Worm (Caenorhabditis elegans): ENCODE measurements around the gene mpz-5.

The mpz-5 gene

ce11 chrIV:10373772-10374288 lies at the start of gene mpz-5:
TSS of gene mpz-5 (minus strand) at chrIV:10373822.
- TF ChIP-seq pha-4 (tag; optimal IDR thresholded peaks at IDR 0.05) (no peak), gmeb-2 (tag; optimal IDR thresholded peaks at IDR 0.05) (no peak), rnt-1 (tag; optimal IDR thresholded peaks at IDR 0.05) (no peak), madf-2 (tag; optimal IDR thresholded peaks at IDR 0.05) (no peak), tbx-7 (tag; optimal IDR thresholded peaks at IDR 0.05) (no peak), F13H6.1 (tag; optimal IDR thresholded peaks at IDR 0.05) (no peak), tbx-2 (tag; optimal IDR thresholded peaks at IDR 0.05) (peak; percentile 6), nhr-11 (tag; optimal IDR thresholded peaks at IDR 0.05) (no peak), lim-6 (tag; optimal IDR thresholded peaks at IDR 0.05) (no peak), Y22D7AL.16 (tag; optimal IDR thresholded peaks at IDR 0.05) (no peak), lin-11 (tag; optimal IDR thresholded peaks at IDR 0.05) (peak; percentile 9), fkh-6 (tag; optimal IDR thresholded peaks at IDR 0.05) (no peak), elt-2 (tag; optimal IDR thresholded peaks at IDR 0.05) (peak; percentile 34), pat-9 (tag; optimal IDR thresholded peaks at IDR 0.05) (no peak), pha-2 (tag; optimal IDR thresholded peaks at IDR 0.05) (no peak), sdc-2 (tag; optimal IDR thresholded peaks at IDR 0.05) (no peak), unc-86 (tag; optimal IDR thresholded peaks at IDR 0.05) (peak; percentile 19), ztf-16 (tag; optimal IDR thresholded peaks at IDR 0.05) (peak; percentile 7), pag-3 (tag; optimal IDR thresholded peaks at IDR 0.05; ENCODE audit: borderline replicate concordance) (no peak), ceh-9 (tag; optimal IDR thresholded peaks at IDR 0.05) (no peak), ceh-34 (tag; optimal IDR thresholded peaks at IDR 0.05) (peak; percentile 10), fax-1 (tag; optimal IDR thresholded peaks at IDR 0.05) (peak; percentile 38), pqm-1 (tag; optimal IDR thresholded peaks at IDR 0.05) (no peak), ceh-2 (tag; optimal IDR thresholded peaks at IDR 0.05) (no peak), dve-1 (tag; optimal IDR thresholded peaks at IDR 0.05) (peak; percentile 20), hlh-8 (tag; optimal IDR thresholded peaks at IDR 0.05) (no peak), eyg-1 (tag; optimal IDR thresholded peaks at IDR 0.05) (no peak), sox-4 (tag; optimal IDR thresholded peaks at IDR 0.05) (peak; percentile 6), ref-2 (tag; optimal IDR thresholded peaks at IDR 0.05) (no peak), ama-1 (optimal IDR thresholded peaks at IDR 0.05) (no peak), hlh-30 (tag; optimal IDR thresholded peaks at IDR 0.05; ENCODE audit: insufficient read depth) (no peak), ceh-31 (tag; optimal IDR thresholded peaks at IDR 0.05) (peak; percentile 30), unc-55 (GFP tag; optimal IDR thresholded peaks at IDR 0.05) (no peak), sox-2 (GFP tag; IDR thresholded peaks at IDR 0.05) (no peak), ttx-3 (tag; optimal IDR thresholded peaks at IDR 0.05) (no peak), syd-9 (tag; optimal IDR thresholded peaks at IDR 0.05) (no peak), C38D4.7 (GFP tag; optimal IDR thresholded peaks at IDR 0.05) (no peak), nfya-1 (tag; optimal IDR thresholded peaks at IDR 0.05) (peak; percentile 40), unc-3 (GFP tag; conservative IDR thresholded peaks at IDR 0.05) (no peak), unc-3 (tag; optimal IDR thresholded peaks at IDR 0.05) (no peak), npax-4 (tag; optimal IDR thresholded peaks at IDR 0.05) (no peak), odd-2 (tag; optimal IDR thresholded peaks at IDR 0.05) (no peak), pax-1 (tag; optimal IDR thresholded peaks at IDR 0.05) (no peak)

- TF ChIP-seq ttx-3 (tag; optimal IDR thresholded peaks at IDR 0.05) (no peak), nfya-1 (tag; optimal IDR thresholded peaks at IDR 0.05) (peak; percentile 9), rnt-1 (tag; optimal IDR thresholded peaks at IDR 0.05) (peak; percentile 12)
Measured at ce11 chrIV:10422230-10422629, 48.6 kb upstream of the mpz-5 start.
